Fruit fly (Drosophila melanogaster) whole organism, adult: Measurements from ENCODE around the gene CG42272.

Experiments used
- CG11617 ChIP-seq: fragments of 200-800 bp; sonication (Bioruptor generic); optimal IDR thresholded peaks from 2 replicates; lab custom pipeline; 2017; ENCODE audit warnings: mild to moderate bottlenecking, missing biosample characterization, missing genetic modification reagents, missing genetic modification characterization
- CG1620 ChIP-seq: fragments of 200-800 bp; sonication (Bioruptor generic); optimal IDR thresholded peaks from 2 replicates; lab custom pipeline; 2016; ENCODE audit warnings: missing biosample characterization, missing genetic modification characterization
- CG33017 ChIP-seq: fragments of 200-800 bp; sonication (Bioruptor generic); optimal IDR thresholded peaks from 2 replicates; lab custom pipeline; 2018; ENCODE audit warnings: missing biosample characterization, mild to moderate bottlenecking, missing genetic modification characterization, moderate library complexity
- CG5204 ChIP-seq: fragments of 200-800 bp; sonication (Bioruptor generic); optimal IDR thresholded peaks from 2 replicates; lab custom pipeline; 2016; ENCODE audit warnings: missing biosample characterization, missing genetic modification characterization
- CG7045 ChIP-seq: fragments of 200-800 bp; sonication (Bioruptor generic); optimal IDR thresholded peaks from 2 replicates; lab custom pipeline; 2017; ENCODE audit warnings: missing biosample characterization, mild to moderate bottlenecking, missing genetic modification characterization
- CG7101 ChIP-seq: fragments of 200-800 bp; sonication (Bioruptor generic); optimal IDR thresholded peaks from 2 replicates; lab custom pipeline; 2018; ENCODE audit warnings: missing biosample characterization, mild to moderate bottlenecking, missing genetic modification characterization, moderate library complexity
- Clk ChIP-seq: fragments of 200-800 bp; sonication (Bioruptor generic); optimal IDR thresholded peaks from 2 replicates; lab custom pipeline; 2017; ENCODE audit warnings: missing biosample characterization, missing genetic modification characterization
- Crg-1 ChIP-seq: fragments of 200-800 bp; sonication (Bioruptor generic); optimal IDR thresholded peaks from 2 replicates; lab custom pipeline; 2016; ENCODE audit warnings: missing biosample characterization, missing genetic modification characterization
- Hr96 ChIP-seq: fragments of 200-800 bp; sonication (Bioruptor generic); optimal IDR thresholded peaks from 2 replicates; lab custom pipeline; 2016; ENCODE audit warnings: missing biosample characterization, missing genetic modification characterization
- Mnt ChIP-seq: fragments of 200-800 bp; sonication (Bioruptor generic); optimal IDR thresholded peaks from 2 replicates; lab custom pipeline; 2016; ENCODE audit warnings: missing biosample characterization, mild to moderate bottlenecking, missing genetic modification characterization
- cic ChIP-seq: fragments of 200-800 bp; sonication (Bioruptor generic); optimal IDR thresholded peaks from 2 replicates; lab custom pipeline; 2017; ENCODE audit warnings: missing biosample characterization, mild to moderate bottlenecking, missing genetic modification characterization, moderate library complexity
- cnc ChIP-seq, 2 experiments: fragments of >200 bp; optimal IDR thresholded peaks; 2 replicates each; lab custom pipeline; 2017
- kay ChIP-seq: fragments of 200-800 bp; sonication (Bioruptor generic); peaks from one replicate; lab custom pipeline; 2016; ENCODE audit warnings: missing biosample characterization, missing genetic modification characterization, borderline replicate concordance

- TF ChIP-seq Hr96 (GFP tag; lab: Kevin White, UChicago) (no peak), cnc (optimal IDR thresholded peaks at IDR 0.05; lab: Kevin White, UChicago) (no peak), CG1620 (no peak), CG5204 (GFP tag; lab: Kevin White, UChicago) (no peak), CG33017 (tag; lab: Kevin White, UChicago) (no peak), Clk (GFP tag; lab: Kevin White, UChicago) (no peak), cic (GFP tag; lab: Kevin White, UChicago) (no peak), CG7101 (tag; lab: Kevin White, UChicago) (no peak), kay (GFP tag; lab: Kevin White, UChicago) (no peak), Mnt (GFP tag; lab: Kevin White, UChicago) (no peak), CG7045 (GFP tag; lab: Kevin White, UChicago) (no peak), CG11617 (GFP tag; lab: Kevin White, UChicago) (no peak), Crg-1 (GFP tag; lab: Kevin White, UChicago) (no peak)
Observed at dm6 chr3L:5843895-5844576, 41.2 kb downstream of the CG42272 start.
